Fruit fly (Drosophila melanogaster) whole organism, embryonic: ENCODE measurements around the gene ND-B16.6.

Source experiments
- ATbp ChIP-seq: fragments of 200-800 bp; sonication (Bioruptor generic); optimal IDR thresholded peaks from 2 replicates; lab custom pipeline; 2017; ENCODE audit warnings: missing biosample characterization, mild to moderate bottlenecking, missing genetic modification characterization, missing genetic modification reagents
- Aef1 ChIP-seq: fragments of 200-800 bp; sonication (Bioruptor generic); IDR thresholded peaks from 3 replicates; pipeline ENCODE4 v1.3.6; 2022; ENCODE audit warnings: missing biosample characterization, missing genetic modification characterization
- B-H1 ChIP-seq: fragments of 200-800 bp; sonication (Bioruptor generic); IDR thresholded peaks from 3 replicates; pipeline ENCODE4 v1.3.6; 2022; ENCODE audit warnings: missing biosample characterization, missing genetic modification characterization
- B-H2 ChIP-seq: fragments of 200-800 bp; sonication (Bioruptor generic); optimal IDR thresholded peaks from 2 replicates; lab custom pipeline; 2018; ENCODE audit warnings: missing biosample characterization, mild to moderate bottlenecking, missing genetic modification characterization
- BEAF-32 ChIP-seq: fragments of 200-800 bp; sonication (Bioruptor generic); optimal IDR thresholded peaks from 3 replicates; lab custom pipeline; 2017; ENCODE audit warnings: missing biosample characterization, missing genetic modification characterization, mild to moderate bottlenecking, moderate library complexity, missing genetic modification reagents
- CG1024 ChIP-seq: fragments of 200-800 bp; sonication (Bioruptor generic); IDR thresholded peaks from 2 replicates; pipeline ENCODE4 v1.3.6; 2022; ENCODE audit warnings: missing biosample characterization, missing genetic modification characterization
- CG10654 ChIP-seq: fragments of 200-800 bp; sonication (Bioruptor generic); optimal IDR thresholded peaks from 2 replicates; lab custom pipeline; 2016; ENCODE audit warnings: missing biosample characterization, missing genetic modification characterization
- CG10979 ChIP-seq: fragments of 200-800 bp; sonication (Bioruptor generic); optimal IDR thresholded peaks from 2 replicates; lab custom pipeline; 2018; ENCODE audit warnings: missing biosample characterization, mild to moderate bottlenecking, missing genetic modification characterization, moderate library complexity
- CG12659 ChIP-seq: fragments of 200-800 bp; sonication (Bioruptor generic); optimal IDR thresholded peaks from 3 replicates; lab custom pipeline; 2017; ENCODE audit warnings: mild to moderate bottlenecking, missing biosample characterization, missing genetic modification reagents, missing genetic modification characterization
- CG14965 ChIP-seq: fragments of 200-800 bp; sonication (Bioruptor generic); optimal IDR thresholded peaks from 2 replicates; lab custom pipeline; 2016; ENCODE audit warnings: missing biosample characterization, missing genetic modification characterization, borderline replicate concordance
- CG1647 ChIP-seq: fragments of 200-800 bp; sonication (Bioruptor generic); optimal IDR thresholded peaks from 3 replicates; lab custom pipeline; 2016; ENCODE audit warnings: missing biosample characterization, missing genetic modification characterization
- CG16779 ChIP-seq: fragments of 200-800 bp; sonication (Bioruptor generic); IDR thresholded peaks from 2 replicates; pipeline ENCODE4 v1.3.6; 2022; ENCODE audit warnings: missing biosample characterization, missing genetic modification characterization
- CG17385 ChIP-seq: fragments of 200-800 bp; sonication (Bioruptor generic); optimal IDR thresholded peaks from 3 replicates; lab custom pipeline; 2018; ENCODE audit warnings: missing biosample characterization, mild to moderate bottlenecking, missing genetic modification characterization
- CG17568 ChIP-seq: fragments of 200-800 bp; sonication (Bioruptor generic); optimal IDR thresholded peaks from 2 replicates; lab custom pipeline; 2018; ENCODE audit warnings: missing biosample characterization, mild to moderate bottlenecking, missing genetic modification characterization, moderate library complexity
- CG1832 ChIP-seq: fragments of 200-800 bp; sonication (Bioruptor generic); optimal IDR thresholded peaks from 2 replicates; lab custom pipeline; 2017; ENCODE audit warnings: missing biosample characterization, mild to moderate bottlenecking, missing genetic modification characterization, inconsistent platforms
- CG2875 ChIP-seq: fragments of 200-800 bp; sonication (Bioruptor generic); optimal IDR thresholded peaks from 2 replicates; lab custom pipeline; 2017; ENCODE audit warnings: missing biosample characterization, mild to moderate bottlenecking, missing genetic modification characterization, missing genetic modification reagents
- CG31224 ChIP-seq: fragments of 200-800 bp; sonication (Bioruptor generic); IDR thresholded peaks from 2 replicates; pipeline ENCODE4 v1.3.6; 2022; ENCODE audit warnings: missing biosample characterization, missing genetic modification characterization
- CG31365 ChIP-seq: fragments of 200-800 bp; sonication (Bioruptor generic); optimal IDR thresholded peaks from 2 replicates; lab custom pipeline; 2018; ENCODE audit warnings: missing biosample characterization, mild to moderate bottlenecking, missing genetic modification characterization
- CG3407 ChIP-seq: fragments of 200-800 bp; sonication (Bioruptor generic); optimal IDR thresholded peaks from 2 replicates; lab custom pipeline; 2018; ENCODE audit warnings: missing biosample characterization, mild to moderate bottlenecking, missing genetic modification characterization
- CG7357 ChIP-seq: fragments of 200-800 bp; sonication (Bioruptor generic); IDR thresholded peaks from 3 replicates; pipeline ENCODE4 v1.3.6; 2022; ENCODE audit warnings: missing biosample characterization, missing genetic modification characterization
- CG7963 ChIP-seq: fragments of 200-800 bp; sonication (Bioruptor generic); IDR thresholded peaks from 3 replicates; pipeline ENCODE4 v1.3.6; 2022; ENCODE audit warnings: missing biosample characterization, missing genetic modification characterization; ENCODE audit not compliant: partially characterized antibody
- CG7987 ChIP-seq: fragments of 200-800 bp; sonication (Bioruptor generic); optimal IDR thresholded peaks from 2 replicates; lab custom pipeline; 2018; ENCODE audit warnings: missing biosample characterization, mild to moderate bottlenecking, missing genetic modification characterization, moderate library complexity
- CG8281 ChIP-seq: fragments of 200-800 bp; sonication (Bioruptor generic); optimal IDR thresholded peaks from 2 replicates; lab custom pipeline; 2018; ENCODE audit warnings: missing biosample characterization, mild to moderate bottlenecking, missing genetic modification characterization, moderate library complexity
- CkIIα-i1 ChIP-seq: fragments of 200-800 bp; sonication (Bioruptor generic); IDR thresholded peaks from 2 replicates; pipeline ENCODE4 v1.3.6; 2022; ENCODE audit warnings: missing biosample characterization, missing genetic modification characterization
- Dek ChIP-seq: fragments of 200-800 bp; sonication (Bioruptor generic); optimal IDR thresholded peaks from 3 replicates; lab custom pipeline; 2019; ENCODE audit warnings: missing biosample characterization, mild to moderate bottlenecking, missing genetic modification characterization, moderate library complexity
- Drgx ChIP-seq: fragments of 200-800 bp; sonication (Bioruptor generic); IDR thresholded peaks from 2 replicates; pipeline ENCODE4 v1.3.6; 2022; ENCODE audit warnings: missing biosample characterization, missing genetic modification characterization
- HLHmδ ChIP-seq: fragments of 200-800 bp; sonication (Bioruptor generic); optimal IDR thresholded peaks from 2 replicates; lab custom pipeline; 2018; ENCODE audit warnings: missing biosample characterization, mild to moderate bottlenecking, missing genetic modification characterization, moderate library complexity
- HmgD ChIP-seq: fragments of 200-800 bp; sonication (Bioruptor generic); optimal IDR thresholded peaks from 3 replicates; lab custom pipeline; 2016; ENCODE audit warnings: missing biosample characterization, missing genetic modification characterization
- Hmr ChIP-seq: fragments of 200-800 bp; sonication (Bioruptor generic); optimal IDR thresholded peaks from 3 replicates; lab custom pipeline; 2017; ENCODE audit warnings: mild to moderate bottlenecking, missing biosample characterization, missing genetic modification reagents, missing genetic modification characterization
- Jarid2 ChIP-seq: fragments of 200-800 bp; sonication (Bioruptor generic); optimal IDR thresholded peaks from 3 replicates; lab custom pipeline; 2017; ENCODE audit warnings: mild to moderate bottlenecking, missing biosample characterization, missing genetic modification reagents, missing genetic modification characterization
- Lpt ChIP-seq: fragments of >200 bp; optimal IDR thresholded peaks from 2 replicates; lab custom pipeline; 2018; ENCODE audit warnings: missing biosample characterization, missing genetic modification characterization
- Sox100B ChIP-seq: fragments of 200-800 bp; sonication (Bioruptor generic); optimal IDR thresholded peaks from 3 replicates; lab custom pipeline; 2018; ENCODE audit warnings: missing biosample characterization, mild to moderate bottlenecking, missing genetic modification characterization
- Sox102F ChIP-seq: fragments of 200-800 bp; sonication (Bioruptor generic); optimal IDR thresholded peaks from 2 replicates; lab custom pipeline; 2018; ENCODE audit warnings: missing biosample characterization, mild to moderate bottlenecking, missing genetic modification characterization, moderate library complexity
- Tbp ChIP-seq: fragments of >200 bp; optimal IDR thresholded peaks from 2 replicates; lab custom pipeline; 2018; ENCODE audit warnings: missing biosample characterization, missing genetic modification characterization
- ac ChIP-seq: fragments of 200-800 bp; sonication (Bioruptor generic); optimal IDR thresholded peaks from 3 replicates; lab custom pipeline; 2017; ENCODE audit warnings: missing biosample characterization, mild to moderate bottlenecking, missing genetic modification characterization
- bowl ChIP-seq: fragments of 200-800 bp; sonication (Bioruptor generic); IDR thresholded peaks from 2 replicates; pipeline ENCODE4 v1.3.6; 2022; ENCODE audit warnings: missing biosample characterization, missing genetic modification characterization
- bsh ChIP-seq, 2 experiments: fragments of 200-800 bp; sonication (Bioruptor generic); optimal IDR thresholded peaks; 2 replicates each; lab custom pipeline; 2017 to 2018; ENCODE audit warnings: mild to moderate bottlenecking in 2 of 2, missing biosample characterization in 2 of 2, missing genetic modification characterization in 2 of 2, moderate library complexity in 1 of 2
- dpn ChIP-seq, 2 experiments: fragments of 200-800 bp; sonication (Bioruptor generic); optimal IDR thresholded peaks; 3 replicates each; lab custom pipeline; 2016; ENCODE audit warnings: missing biosample characterization in 2 of 2, missing genetic modification characterization in 2 of 2
- ems ChIP-seq: fragments of 200-800 bp; sonication (Bioruptor generic); optimal IDR thresholded peaks from 3 replicates; lab custom pipeline; 2016; ENCODE audit warnings: missing biosample characterization, missing genetic modification characterization
- esg ChIP-seq: fragments of 200-800 bp; sonication (Bioruptor generic); conservative IDR thresholded peaks from 2 replicates; pipeline ENCODE4 v1.3.6; 2022; ENCODE audit warnings: missing biosample characterization, missing genetic modification characterization
- fd3F ChIP-seq: fragments of 200-800 bp; sonication (Bioruptor generic); optimal IDR thresholded peaks from 2 replicates; lab custom pipeline; 2018; ENCODE audit warnings: missing biosample characterization, mild to moderate bottlenecking, missing genetic modification characterization, moderate library complexity
- fru ChIP-seq: fragments of >200 bp; optimal IDR thresholded peaks from 2 replicates; lab custom pipeline; 2017
- gce ChIP-seq: fragments of 200-800 bp; sonication (Bioruptor generic); IDR thresholded peaks from 3 replicates; pipeline ENCODE4 v1.3.6; 2022; ENCODE audit warnings: missing biosample characterization, missing genetic modification characterization
- h ChIP-seq: fragments of >200 bp; optimal IDR thresholded peaks from 2 replicates; lab custom pipeline; 2017
- ham ChIP-seq: fragments of 200-800 bp; sonication (Bioruptor generic); IDR thresholded peaks from 2 replicates; pipeline ENCODE4 v1.3.6; 2022; ENCODE audit warnings: missing biosample characterization, missing genetic modification characterization
- kni ChIP-seq: fragments of 200-800 bp; sonication (Bioruptor generic); optimal IDR thresholded peaks from 3 replicates; lab custom pipeline; 2017; ENCODE audit warnings: mild to moderate bottlenecking, missing biosample characterization, missing genetic modification reagents, missing genetic modification characterization
- ro ChIP-seq: fragments of 200-800 bp; sonication (Bioruptor generic); IDR thresholded peaks from 2 replicates; pipeline ENCODE4 v1.3.6; 2022; ENCODE audit warnings: missing biosample characterization, missing genetic modification characterization
- scrt ChIP-seq: fragments of 200-800 bp; sonication (Bioruptor generic); optimal IDR thresholded peaks from 2 replicates; lab custom pipeline; 2018; ENCODE audit warnings: missing biosample characterization, mild to moderate bottlenecking, missing genetic modification characterization, moderate library complexity
- so ChIP-seq: fragments of 200-800 bp; sonication (Bioruptor generic); IDR thresholded peaks from 3 replicates; pipeline ENCODE4 v1.3.6; 2022; ENCODE audit warnings: missing biosample characterization, missing genetic modification characterization
- trh ChIP-seq: fragments of 200-800 bp; sonication (Bioruptor generic); optimal IDR thresholded peaks from 2 replicates; lab custom pipeline; 2016; ENCODE audit warnings: missing biosample characterization, missing genetic modification characterization

ND-B16.6 gene

DNA sequence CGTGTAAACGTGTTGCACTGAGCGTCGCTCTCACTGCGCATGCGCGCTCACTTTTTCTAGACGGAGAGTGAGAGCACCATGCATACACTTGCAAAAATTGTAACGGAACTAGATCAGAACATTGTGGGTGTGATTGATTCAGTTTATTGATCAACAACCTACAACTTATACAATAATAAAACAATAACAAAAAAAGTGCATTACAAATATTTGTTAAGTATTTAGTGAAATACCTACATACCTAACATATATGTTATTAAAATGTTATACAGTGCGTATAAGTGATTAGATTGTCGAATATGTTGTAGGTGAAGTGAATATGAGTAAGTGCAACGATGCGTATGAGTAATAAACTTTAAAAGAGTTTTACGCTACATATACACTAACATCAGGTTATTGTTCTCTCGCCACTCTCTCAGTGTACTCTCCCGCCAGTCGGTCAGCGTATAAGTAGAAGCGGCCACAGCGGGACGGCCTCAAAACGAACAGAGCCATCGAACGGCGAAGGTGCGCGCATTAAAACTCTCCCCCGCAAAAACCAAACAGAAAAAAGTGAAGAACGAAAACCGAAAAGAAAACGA is 19.7 kb downstream of the ND-B16.6 start, which contains the start of gene CG42240 (continued):
- TF ChIP-seq gce (GFP tag; lab: Robert Waterston, UW) (0 out of 3 replicates have a peak, but pooled peaks have one; percentile 10), CG17568 (GFP tag; lab: Kevin White, UChicago) (peak; percentile 76), CG10979 (tag; lab: Kevin White, UChicago) (peak; percentile 94), HLHmδ (no peak), ac (peak; percentile 45), dpn (GFP tag; optimal IDR thresholded peaks at IDR 0.05; lab: Kevin White, UChicago) (peak; percentile 75 to 89), Lpt (GFP tag; lab: Kevin White, UChicago) (no peak), CkIIα-i1 (GFP tag; lab: Robert Waterston, UW) (no peak), Hmr (peak; percentile 94), CG31365 (peak; percentile 45), CG31224 (GFP tag; lab: Robert Waterston, UW) (peak; percentile 40; the same call in 1 of the 2 replicates), Aef1 (peak; percentile 72), ATbp (GFP tag; lab: Kevin White, UChicago) (peak; percentile 87), CG14965 (no peak), BEAF-32 (no peak), CG1832 (GFP tag; lab: Kevin White, UChicago) (no peak), bsh (GFP tag; optimal IDR thresholded peaks at IDR 0.05; lab: Kevin White, UChicago) (peak; percentile 87 to 91), CG3407 (GFP tag; lab: Kevin White, UChicago) (peak; percentile 87), scrt (peak; percentile 83), ro (GFP tag; lab: Robert Waterston, UW) (no peak), ems (GFP tag; lab: Kevin White, UChicago) (peak; percentile 88), CG8281 (peak; percentile 76), bowl (GFP tag; lab: Robert Waterston, UW) (peak; percentile 46; the same call in 1 of the 2 replicates), CG17385 (peak; percentile 90), Drgx (GFP tag; lab: Robert Waterston, UW) (peak; percentile 89), Dek (tag; lab: Kevin White, UChicago) (peak; percentile 83), HmgD (GFP tag; lab: Kevin White, UChicago) (no peak), CG1647 (GFP tag; lab: Kevin White, UChicago) (peak; percentile 70), ham (no peak), CG12659 (peak; percentile 96), Sox102F (GFP tag; lab: Kevin White, UChicago) (peak; percentile 93), Sox100B (peak; percentile 97), Tbp (GFP tag; lab: Kevin White, UChicago) (peak; percentile 5), CG16779 (GFP tag; lab: Robert Waterston, UW) (no peak), CG7963 (GFP tag; lab: Robert Waterston, UW) (no peak), fru (lab: Kevin White, UChicago) (no peak), Jarid2 (GFP tag; lab: Kevin White, UChicago) (peak; percentile 76), B-H1 (GFP tag; lab: Robert Waterston, UW) (peak; percentile 62), so (GFP tag; lab: Robert Waterston, UW) (peak; percentile 76; the same call in 2 of the 3 replicates), CG7987 (peak; percentile 49), trh (GFP tag; lab: Kevin White, UChicago) (peak; percentile 61), kni (GFP tag; lab: Kevin White, UChicago) (peak; percentile 77), B-H2 (GFP tag; lab: Kevin White, UChicago) (peak; percentile 57), CG1024 (GFP tag; lab: Robert Waterston, UW) (0 out of 2 replicates have a peak, but pooled peaks have one; percentile 9), fd3F (peak; percentile 78), CG7357 (GFP tag; lab: Robert Waterston, UW) (peak; percentile 76), CG2875 (peak; percentile 92), h (lab: Kevin White, UChicago) (no peak), CG10654 (GFP tag; lab: Kevin White, UChicago) (peak; percentile 89), esg (GFP tag; lab: Robert Waterston, UW) (peak; percentile 86)
